Worm (Caenorhabditis elegans) whole organism, young adult: ENCODE measurements around the gene sfxn-1.3.
"Not testable (repeated sequence)": the region's sequence is repeated elsewhere in the genome, so short reads cannot be mapped to it uniquely, and the experiment has no call there.

Experiments
- B0019.2 ChIP-seq: fragments of 200-800 bp; sonication (Bioruptor generic); conservative IDR thresholded peaks from 2 replicates; pipeline ENCODE4 v1.3.6; 2022; ENCODE audit warnings: missing genetic modification reagents, missing genetic modification characterization, missing compliant biosample characterization
- B0261.1 ChIP-seq: sonication (generic microtip); optimal IDR thresholded peaks from 2 replicates; lab custom pipeline; 2016; ENCODE audit warnings: mild to moderate bottlenecking, missing genetic modification characterization, moderate library complexity, missing compliant biosample characterization
- B0336.3 ChIP-seq: fragments of 200-800 bp; sonication (Bioruptor generic); IDR thresholded peaks from 2 replicates; pipeline ENCODE4 v1.3.6; 2022; ENCODE audit warnings: missing genetic modification characterization, missing compliant biosample characterization
- C17E4.6 ChIP-seq: fragments of 200-800 bp; sonication (Bioruptor generic); IDR thresholded peaks from 2 replicates; pipeline ENCODE4 v1.3.6; 2022; ENCODE audit warnings: missing genetic modification reagents, missing genetic modification characterization, missing compliant biosample characterization
- F33H1.4 ChIP-seq: fragments of 200-800 bp; sonication (Bioruptor generic); IDR thresholded peaks from 2 replicates; pipeline ENCODE4 v1.3.6; 2022; ENCODE audit warnings: missing genetic modification reagents, missing genetic modification characterization, missing compliant biosample characterization
- Y53F4B.3 ChIP-seq: fragments of 200-800 bp; sonication (Bioruptor generic); IDR thresholded peaks from 2 replicates; pipeline ENCODE4 v1.3.6; 2022; ENCODE audit warnings: missing genetic modification reagents, missing genetic modification characterization, missing compliant biosample characterization
- Y53G8AR.9 ChIP-seq: fragments of 200-800 bp; sonication (Bioruptor generic); conservative IDR thresholded peaks from 2 replicates; pipeline ENCODE4 v1.3.6; 2022; ENCODE audit warnings: missing genetic modification reagents, missing genetic modification characterization, missing compliant biosample characterization
- Y56A3A.18 ChIP-seq: fragments of 200-800 bp; sonication (Bioruptor generic); IDR thresholded peaks from 2 replicates; pipeline ENCODE4 v1.3.6; 2022; ENCODE audit warnings: missing genetic modification reagents, missing genetic modification characterization, missing compliant biosample characterization
- Y67H2A.10 ChIP-seq: fragments of 200-800 bp; sonication (Bioruptor generic); conservative IDR thresholded peaks from 2 replicates; pipeline ENCODE4 v1.3.6; 2022; ENCODE audit warnings: missing genetic modification reagents, missing genetic modification characterization, missing compliant biosample characterization
- Y95B8A.8 ChIP-seq: fragments of 200-800 bp; sonication (Bioruptor generic); IDR thresholded peaks from 2 replicates; pipeline ENCODE4 v1.3.6; 2022; ENCODE audit warnings: missing genetic modification reagents, missing genetic modification characterization, missing compliant biosample characterization
- aptf-3 ChIP-seq: fragments of 200-800 bp; sonication (Bioruptor generic); IDR thresholded peaks from 2 replicates; pipeline ENCODE4 v1.3.6; 2022; ENCODE audit warnings: missing genetic modification characterization, missing compliant biosample characterization
- attf-3 ChIP-seq: fragments of 200-800 bp; sonication (Bioruptor generic); conservative IDR thresholded peaks from 2 replicates; pipeline ENCODE4 v1.3.6; 2022; ENCODE audit warnings: missing genetic modification reagents, missing genetic modification characterization, missing compliant biosample characterization
- bed-2 ChIP-seq: fragments of 200-800 bp; sonication (Bioruptor generic); IDR thresholded peaks from 2 replicates; pipeline ENCODE4 v1.3.6; 2022; ENCODE audit warnings: missing genetic modification reagents, missing genetic modification characterization, missing compliant biosample characterization
- cebp-1 ChIP-seq, 2 experiments: fragments of 200-800 bp in 1 of 2; sonication (Bioruptor generic) in 1 of 2; sonication (generic microtip) in 1 of 2; IDR thresholded peaks in 1 of 2; optimal IDR thresholded peaks in 1 of 2; 2 replicates each; pipeline versions ENCODE4 v1.3.6 to Lab custom; 2017 to 2022; ENCODE audit warnings: missing compliant biosample characterization in 2 of 2, missing genetic modification characterization in 2 of 2, mild to moderate bottlenecking in 1 of 2, missing genetic modification reagents in 1 of 2, moderate library complexity in 1 of 2
- ceh-40 ChIP-seq: fragments of 200-800 bp; sonication (Bioruptor generic); IDR thresholded peaks from 2 replicates; pipeline ENCODE4 v1.3.6; 2022; ENCODE audit warnings: missing genetic modification characterization, missing compliant biosample characterization
- ceh-58 ChIP-seq: fragments of 200-800 bp; sonication (Bioruptor generic); IDR thresholded peaks from 2 replicates; pipeline ENCODE4 v1.3.6; 2022; ENCODE audit warnings: missing genetic modification characterization, missing compliant biosample characterization
- ceh-91 ChIP-seq: fragments of 200-800 bp; sonication (Bioruptor generic); IDR thresholded peaks from 2 replicates; pipeline ENCODE4 v1.3.6; 2022; ENCODE audit warnings: missing genetic modification reagents, missing genetic modification characterization, missing compliant biosample characterization
- die-1 ChIP-seq: sonication (generic microtip); optimal IDR thresholded peaks from 2 replicates; lab custom pipeline; 2016; ENCODE audit warnings: missing genotype, mild to moderate bottlenecking, missing genetic modification characterization, missing compliant biosample characterization
- egl-18 ChIP-seq: fragments of 200-800 bp; sonication (Bioruptor generic); IDR thresholded peaks from 2 replicates; pipeline ENCODE4 v1.3.6; 2022; ENCODE audit warnings: missing genetic modification reagents, missing genetic modification characterization, missing compliant biosample characterization
- egl-44 ChIP-seq: fragments of 200-800 bp; sonication (Bioruptor generic); IDR thresholded peaks from 2 replicates; pipeline ENCODE4 v1.3.6; 2022; ENCODE audit warnings: missing genetic modification reagents, missing genetic modification characterization, missing compliant biosample characterization
- egrh-3 ChIP-seq: fragments of 200-800 bp; sonication (Bioruptor generic); IDR thresholded peaks from 2 replicates; pipeline ENCODE4 v1.3.6; 2022; ENCODE audit warnings: missing genetic modification reagents, missing genetic modification characterization, missing compliant biosample characterization
- ekl-4 ChIP-seq: fragments of 200-800 bp; sonication (Bioruptor generic); IDR thresholded peaks from 2 replicates; pipeline ENCODE4 v1.3.6; 2022; ENCODE audit warnings: missing genetic modification reagents, missing genetic modification characterization, missing compliant biosample characterization
- hmg-1.2 ChIP-seq: fragments of 200-800 bp; sonication (Bioruptor generic); IDR thresholded peaks from 2 replicates; pipeline ENCODE4 v1.3.6; 2022; ENCODE audit warnings: missing genetic modification reagents, missing genetic modification characterization, missing compliant biosample characterization
- hmg-20 ChIP-seq: fragments of 200-800 bp; sonication (Bioruptor generic); IDR thresholded peaks from 2 replicates; pipeline ENCODE4 v1.3.6; 2022; ENCODE audit warnings: missing genetic modification reagents, missing genetic modification characterization, missing compliant biosample characterization
- hrde-1 ChIP-seq: sonication (generic microtip); optimal IDR thresholded peaks from 2 replicates; lab custom pipeline; 2016; ENCODE audit warnings: missing genetic modification characterization, mild to moderate bottlenecking, missing compliant biosample characterization, moderate library complexity, missing genotype, missing genetic modification reagents, borderline replicate concordance
- hsf-1 ChIP-seq: fragments of 200-800 bp; sonication (Bioruptor generic); IDR thresholded peaks from 2 replicates; pipeline ENCODE4 v1.3.6; 2022; ENCODE audit warnings: missing genetic modification reagents, missing genetic modification characterization, missing compliant biosample characterization
- lin-26 ChIP-seq: fragments of 200-800 bp; sonication (Bioruptor generic); IDR thresholded peaks from 2 replicates; pipeline ENCODE4 v1.3.6; 2022; ENCODE audit warnings: missing genetic modification reagents, missing genetic modification characterization, missing compliant biosample characterization
- lin-54 ChIP-seq: fragments of 200-800 bp; sonication (Bioruptor generic); optimal IDR thresholded peaks from 2 replicates; lab custom pipeline; 2018; ENCODE audit warnings: mild to moderate bottlenecking, missing genetic modification characterization, missing compliant biosample characterization
- lir-1 ChIP-seq: fragments of 200-800 bp; sonication (Bioruptor generic); conservative IDR thresholded peaks from 2 replicates; pipeline ENCODE4 v1.3.6; 2022; ENCODE audit warnings: missing genetic modification reagents, missing genetic modification characterization, missing compliant biosample characterization
- madf-3 ChIP-seq: fragments of 200-800 bp; sonication (Bioruptor generic); IDR thresholded peaks from 2 replicates; pipeline ENCODE4 v1.3.6; 2022; ENCODE audit warnings: missing genetic modification reagents, missing genetic modification characterization, missing compliant biosample characterization
- madf-6 ChIP-seq: fragments of 200-800 bp; sonication (Bioruptor generic); IDR thresholded peaks from 2 replicates; pipeline ENCODE4 v1.3.6; 2022; ENCODE audit warnings: missing genetic modification reagents, missing genetic modification characterization, missing compliant biosample characterization
- madf-8 ChIP-seq: fragments of 200-800 bp; sonication (Bioruptor generic); conservative IDR thresholded peaks from 2 replicates; pipeline ENCODE4 v1.3.6; 2022; ENCODE audit warnings: missing genetic modification reagents, missing genetic modification characterization, missing compliant biosample characterization
- mcd-1 ChIP-seq: fragments of 200-800 bp; sonication (Bioruptor generic); IDR thresholded peaks from 2 replicates; pipeline ENCODE4 v1.3.6; 2022; ENCODE audit warnings: missing genetic modification reagents, missing genetic modification characterization, missing compliant biosample characterization
- mes-4 ChIP-seq: sonication (generic microtip); optimal IDR thresholded peaks from 2 replicates; lab custom pipeline; 2016; ENCODE audit warnings: missing genotype, missing genetic modification characterization, missing compliant biosample characterization
- nfyb-1 ChIP-seq: fragments of 200-800 bp; sonication (Bioruptor generic); IDR thresholded peaks from 2 replicates; pipeline ENCODE4 v1.3.6; 2022; ENCODE audit warnings: missing genetic modification reagents, missing genetic modification characterization, missing compliant biosample characterization
- pbrm-1 ChIP-seq: fragments of 200-800 bp; sonication (Bioruptor generic); IDR thresholded peaks from 2 replicates; pipeline ENCODE4 v1.3.6; 2022; ENCODE audit warnings: missing genetic modification reagents, missing genetic modification characterization, missing compliant biosample characterization
- rcor-1 ChIP-seq: fragments of 200-800 bp; sonication (Bioruptor generic); IDR thresholded peaks from 2 replicates; pipeline ENCODE4 v1.3.6; 2022; ENCODE audit warnings: missing genetic modification reagents, missing genetic modification characterization, missing compliant biosample characterization
- rpc-1 ChIP-seq, 2 experiments: fragments of 150-350 bp in 1 of 2; sonication (generic microtip) in 1 of 2; optimal IDR thresholded peaks; 2 replicates each; lab custom pipeline; 2014 to 2018; ENCODE audit warnings: missing biosample characterization in 1 of 2, missing genetic modification characterization in 1 of 2, missing genetic modification reagents in 1 of 2, missing genotype in 1 of 2
- sea-2 ChIP-seq: fragments of 200-800 bp; sonication (Bioruptor generic); IDR thresholded peaks from 2 replicates; pipeline ENCODE4 v1.3.6; 2022; ENCODE audit warnings: missing genetic modification characterization, missing compliant biosample characterization
- snpc-1.3 ChIP-seq: sonication (generic microtip); optimal IDR thresholded peaks from 2 replicates; lab custom pipeline; 2017; ENCODE audit warnings: missing genetic modification characterization, mild to moderate bottlenecking, missing compliant biosample characterization, antibody characterized with exemption, moderate library complexity, missing genotype, missing genetic modification reagents; ENCODE audit not compliant: insufficient read depth
- tbp1 ChIP-seq: fragments of 200-800 bp; sonication (Bioruptor generic); optimal IDR thresholded peaks from 2 replicates; lab custom pipeline; 2018; ENCODE audit warnings: mild to moderate bottlenecking, missing genetic modification characterization, missing compliant biosample characterization
- ztf-18 ChIP-seq: sonication (generic microtip); optimal IDR thresholded peaks from 2 replicates; lab custom pipeline; 2016; ENCODE audit warnings: missing genotype, mild to moderate bottlenecking, missing genetic modification characterization, missing compliant biosample characterization
- ztf-25 ChIP-seq: fragments of 200-800 bp; sonication (Bioruptor generic); IDR thresholded peaks from 2 replicates; pipeline ENCODE4 v1.3.6; 2022; ENCODE audit warnings: missing genetic modification reagents, missing genetic modification characterization, missing compliant biosample characterization
- ztf-28 ChIP-seq: fragments of 200-800 bp; sonication (Bioruptor generic); IDR thresholded peaks from 2 replicates; pipeline ENCODE4 v1.3.6; 2022; ENCODE audit warnings: missing genetic modification reagents, missing genetic modification characterization, missing compliant biosample characterization

The sfxn-1.3 gene

ce11 chrV:15766122-15766594, 39.5 kb downstream of the sfxn-1.3 start, which contains the start of the genes haf-3 and F57A10.2 (continued):
- TF ChIP-seq snpc-1.3 (tag; lab: Kevin White, UChicago), result peak; percentile 71
- no peak for TF ChIP-seq Y67H2A.10 (GFP tag; lab: Robert Waterston, UW)

ce11 chrV:15767385-15767784, 40.7 kb downstream of the sfxn-1.3 start:
- TF ChIP-seq hmg-20 (GFP tag; lab: Robert Waterston, UW) (peak; percentile 75), lir-1 (0 out of 2 replicates have a peak, but pooled peaks have one; percentile 37), Y53F4B.3 (peak; percentile 76), attf-3 (GFP tag; lab: Robert Waterston, UW) (0 out of 2 replicates have a peak, but pooled peaks have one; percentile 35), egl-44 (GFP tag; lab: Robert Waterston, UW) (peak; percentile 95), ztf-25 (GFP tag; lab: Robert Waterston, UW) (peak; percentile 72; the same call in 1 of the 2 replicates), B0261.1 (tag; lab: Kevin White, UChicago) (peak; percentile 60), lin-54 (GFP tag; lab: Kevin White, UChicago) (peak; percentile 52), mes-4 (tag; lab: Kevin White, UChicago) (peak; percentile 22), pbrm-1 (GFP tag; lab: Robert Waterston, UW) (peak; percentile 76), Y53G8AR.9 (GFP tag; lab: Robert Waterston, UW) (peak; percentile 84), madf-8 (GFP tag; lab: Robert Waterston, UW) (peak; percentile 39), lin-26 (GFP tag; lab: Robert Waterston, UW) (peak; percentile 99), hrde-1 (tag; lab: Kevin White, UChicago) (peak; percentile 17), rpc-1 (tag; optimal IDR thresholded peaks at IDR 0.05; lab: Kevin White, UChicago) (peak; percentile 61), ceh-58 (peak; percentile 91), C17E4.6 (GFP tag; lab: Robert Waterston, UW) (peak; percentile 84), hsf-1 (GFP tag; lab: Robert Waterston, UW) (peak; percentile 69), nfyb-1 (GFP tag; lab: Robert Waterston, UW) (peak; percentile 87), ceh-91 (0 out of 2 replicates have a peak, but pooled peaks have one; percentile 19), tbp1 (GFP tag; lab: Kevin White, UChicago) (peak; percentile 82), rcor-1 (peak; percentile 80), B0019.2 (peak; percentile 53), die-1 (tag; lab: Kevin White, UChicago) (peak; percentile 28), sea-2 (GFP tag; lab: Robert Waterston, UW) (0 out of 2 replicates have a peak, but pooled peaks have one; percentile 60), egl-18 (GFP tag; lab: Robert Waterston, UW) (0 out of 2 replicates have a peak, but pooled peaks have one; percentile 29), mcd-1 (GFP tag; lab: Robert Waterston, UW) (peak; percentile 79), egrh-3 (peak; percentile 41; the same call in 1 of the 2 replicates), cebp-1 (GFP tag; IDR thresholded peaks at IDR 0.05; lab: Robert Waterston, UW) (peak; percentile 59), Y56A3A.18 (GFP tag; lab: Robert Waterston, UW) (peak; percentile 66), ekl-4 (peak; percentile 85), Y95B8A.8 (GFP tag; lab: Robert Waterston, UW) (peak; percentile 69; the same call in 1 of the 2 replicates), B0336.3 (0 out of 2 replicates have a peak, but pooled peaks have one; percentile 30), bed-2 (GFP tag; lab: Robert Waterston, UW) (peak; percentile 85), hmg-1.2 (GFP tag; lab: Robert Waterston, UW) (peak; percentile 65), F33H1.4 (GFP tag; lab: Robert Waterston, UW) (peak; percentile 27; the same call in 1 of the 2 replicates), ztf-18 (tag; lab: Kevin White, UChicago) (peak; percentile 80), ceh-40 (GFP tag; lab: Robert Waterston, UW) (0 out of 2 replicates have a peak, but pooled peaks have one; percentile 40), madf-3 (GFP tag; lab: Robert Waterston, UW) (peak; percentile 81), ztf-28 (GFP tag; lab: Robert Waterston, UW) (peak; percentile 77; the same call in 1 of the 2 replicates), madf-6 (peak; percentile 79), aptf-3 (GFP tag; lab: Robert Waterston, UW) (peak; percentile 95; the same call in 1 of the 2 replicates)
- not testable (repeated sequence) for TF ChIP-seq rpc-1 (optimal IDR thresholded peaks at IDR 0.05; lab: Kevin White, UChicago); cebp-1 (tag; optimal IDR thresholded peaks at IDR 0.05; lab: Kevin White, UChicago)
